Worm (Caenorhabditis elegans): Measurements from ENCODE around the gene Y73B6BL.12.
"Not testable (repeated sequence)": the region's sequence is repeated elsewhere in the genome, so short reads cannot be mapped to it uniquely, and the experiment has no call there.

Y73B6BL.12 gene

ce11 chrIV:6317357-6317756 is at the start of gene Y73B6BL.12:
Gene Y73B6BL.12, minus strand, starts transcription at chrIV:6317457.
- TF ChIP-seq tra-4 (tag; optimal IDR thresholded peaks at IDR 0.05); scrt-1 (GFP tag; IDR thresholded peaks at IDR 0.05); tbx-37 (GFP tag; conservative IDR thresholded peaks at IDR 0.05): not testable (repeated sequence)

- TF ChIP-seq flt-1 (GFP tag; IDR thresholded peaks at IDR 0.05) (no peak), hmg-4 (GFP tag; optimal IDR thresholded peaks at IDR 0.05) (no peak), F13C5.2 (tag; optimal IDR thresholded peaks at IDR 0.05) (no peak), ceh-13 (GFP tag; optimal IDR thresholded peaks at IDR 0.05) (no peak), sea-1 (GFP tag; conservative IDR thresholded peaks at IDR 0.05) (no peak), pes-1 (GFP tag; IDR thresholded peaks at IDR 0.05) (no peak), tra-4 (tag; optimal IDR thresholded peaks at IDR 0.05) (no peak), aly-1 (tag; optimal IDR thresholded peaks at IDR 0.05) (no peak), B0310.2 (tag; optimal IDR thresholded peaks at IDR 0.05) (no peak), scrt-1 (GFP tag; IDR thresholded peaks at IDR 0.05) (no peak), ama-1 (optimal IDR thresholded peaks at IDR 0.05) (no peak), hnd-1 (tag; optimal IDR thresholded peaks at IDR 0.05) (no peak), ets-7 (tag; optimal IDR thresholded peaks at IDR 0.05) (no peak), tbx-11 (GFP tag; IDR thresholded peaks at IDR 0.05) (no peak), hmbx-1 (tag; optimal IDR thresholded peaks at IDR 0.05) (no peak), tbx-37 (GFP tag; conservative IDR thresholded peaks at IDR 0.05) (no peak)
These were observed 48.8 kb upstream of the Y73B6BL.12 start for ce11 chrIV:6366032-6366431.

- no peak for TF ChIP-seq hmg-4 (GFP tag; optimal IDR thresholded peaks at IDR 0.05)
- no peak for TF ChIP-seq aly-1 (tag; optimal IDR thresholded peaks at IDR 0.05)
- no peak for TF ChIP-seq hmbx-1 (tag; optimal IDR thresholded peaks at IDR 0.05)
- no peak for TF ChIP-seq F13C5.2 (tag; optimal IDR thresholded peaks at IDR 0.05)
- no peak for TF ChIP-seq ceh-36 (tag; optimal IDR thresholded peaks at IDR 0.05)
- TF ChIP-seq pes-1 (GFP tag; IDR thresholded peaks at IDR 0.05): no peak
- no peak for TF ChIP-seq ama-1 (optimal IDR thresholded peaks at IDR 0.05)
- no peak for TF ChIP-seq tbx-37 (GFP tag; conservative IDR thresholded peaks at IDR 0.05)
- TF ChIP-seq ets-7 (tag; optimal IDR thresholded peaks at IDR 0.05): no peak
- no peak for TF ChIP-seq hnd-1 (tag; optimal IDR thresholded peaks at IDR 0.05)
- TF ChIP-seq flt-1 (GFP tag; IDR thresholded peaks at IDR 0.05): no peak
- TF ChIP-seq tra-4 (tag; optimal IDR thresholded peaks at IDR 0.05): no peak
- no peak for TF ChIP-seq B0310.2 (tag; optimal IDR thresholded peaks at IDR 0.05)
- TF ChIP-seq sea-1 (GFP tag; conservative IDR thresholded peaks at IDR 0.05): no peak
- TF ChIP-seq tbx-11 (GFP tag; IDR thresholded peaks at IDR 0.05): no peak
- no peak for TF ChIP-seq scrt-1 (GFP tag; IDR thresholded peaks at IDR 0.05)
- TF ChIP-seq ceh-13 (GFP tag; optimal IDR thresholded peaks at IDR 0.05): no peak
These were observed 47.8 kb upstream of the Y73B6BL.12 start, which contains the start of gene Y73B6BL.270 for ce11 chrIV:6365045-6365444. Gene Y73B6BL.270, plus strand, starts transcription at chrIV:6365345.

ce11 chrIV:6363604-6364003 is 46.3 kb upstream of the Y73B6BL.12 start:
- TF ChIP-seq pes-1 (GFP tag; IDR thresholded peaks at IDR 0.05) (no peak), F13C5.2 (tag; optimal IDR thresholded peaks at IDR 0.05) (no peak), hnd-1 (tag; optimal IDR thresholded peaks at IDR 0.05) (no peak), tbx-37 (GFP tag; conservative IDR thresholded peaks at IDR 0.05) (no peak), ama-1 (optimal IDR thresholded peaks at IDR 0.05) (no peak), aly-1 (tag; optimal IDR thresholded peaks at IDR 0.05) (no peak), hmbx-1 (tag; optimal IDR thresholded peaks at IDR 0.05) (no peak), hmg-4 (GFP tag; optimal IDR thresholded peaks at IDR 0.05) (no peak), ceh-13 (GFP tag; optimal IDR thresholded peaks at IDR 0.05) (no peak), tbx-11 (GFP tag; IDR thresholded peaks at IDR 0.05) (no peak), sea-1 (GFP tag; conservative IDR thresholded peaks at IDR 0.05) (no peak), tra-4 (tag; optimal IDR thresholded peaks at IDR 0.05) (no peak), ceh-36 (tag; optimal IDR thresholded peaks at IDR 0.05) (no peak), scrt-1 (GFP tag; IDR thresholded peaks at IDR 0.05) (no peak), ets-7 (tag; optimal IDR thresholded peaks at IDR 0.05) (no peak), B0310.2 (tag; optimal IDR thresholded peaks at IDR 0.05) (no peak), flt-1 (GFP tag; IDR thresholded peaks at IDR 0.05) (no peak)

ce11 chrIV:6361668-6362067 is 44.4 kb upstream of the Y73B6BL.12 start, which contains the start of gene Y73B6BL.47:
Gene Y73B6BL.47, plus strand, starts transcription at chrIV:6361968.
- no peak for TF ChIP-seq hnd-1 (tag; optimal IDR thresholded peaks at IDR 0.05)
- TF ChIP-seq flt-1 (GFP tag; IDR thresholded peaks at IDR 0.05): no peak
- no peak for TF ChIP-seq tbx-37 (GFP tag; conservative IDR thresholded peaks at IDR 0.05)
- TF ChIP-seq hmbx-1 (tag; optimal IDR thresholded peaks at IDR 0.05): no peak
- TF ChIP-seq tra-4 (tag; optimal IDR thresholded peaks at IDR 0.05): no peak
- no peak for TF ChIP-seq aly-1 (tag; optimal IDR thresholded peaks at IDR 0.05)
- no peak for TF ChIP-seq tbx-11 (GFP tag; IDR thresholded peaks at IDR 0.05)
- TF ChIP-seq ets-7 (tag; optimal IDR thresholded peaks at IDR 0.05): no peak
- TF ChIP-seq F13C5.2 (tag; optimal IDR thresholded peaks at IDR 0.05): no peak
- TF ChIP-seq ama-1 (optimal IDR thresholded peaks at IDR 0.05): no peak
- no peak for TF ChIP-seq hmg-4 (GFP tag; optimal IDR thresholded peaks at IDR 0.05)
- TF ChIP-seq ceh-13 (GFP tag; optimal IDR thresholded peaks at IDR 0.05): no peak
- TF ChIP-seq B0310.2 (tag; optimal IDR thresholded peaks at IDR 0.05): no peak
- TF ChIP-seq scrt-1 (GFP tag; IDR thresholded peaks at IDR 0.05): no peak
- TF ChIP-seq pes-1 (GFP tag; IDR thresholded peaks at IDR 0.05): no peak
- TF ChIP-seq sea-1 (GFP tag; conservative IDR thresholded peaks at IDR 0.05): no peak

- not testable (repeated sequence) for TF ChIP-seq hnd-1 (tag; optimal IDR thresholded peaks at IDR 0.05); ceh-13 (GFP tag; optimal IDR thresholded peaks at IDR 0.05); flt-1 (GFP tag; IDR thresholded peaks at IDR 0.05)
These were observed 30.0 kb upstream of the Y73B6BL.12 start, which contains the start of gene Y73B6BL.289 for ce11 chrIV:6347213-6347612. Gene Y73B6BL.289, plus strand, starts transcription at chrIV:6347513.

- TF ChIP-seq ama-1 (optimal IDR thresholded peaks at IDR 0.05) (no peak), tbx-11 (GFP tag; IDR thresholded peaks at IDR 0.05) (no peak), ceh-13 (GFP tag; optimal IDR thresholded peaks at IDR 0.05) (no peak), ceh-36 (tag; optimal IDR thresholded peaks at IDR 0.05) (no peak), tbx-37 (GFP tag; conservative IDR thresholded peaks at IDR 0.05) (no peak), tra-4 (tag; optimal IDR thresholded peaks at IDR 0.05) (no peak), sea-1 (GFP tag; conservative IDR thresholded peaks at IDR 0.05) (no peak)
These were observed 25.6 kb upstream of the Y73B6BL.12 start, which contains the start of gene Y73B6BL.14 for ce11 chrIV:6342876-6343275. Gene Y73B6BL.14, minus strand, starts transcription at chrIV:6342976.
